Worm (Caenorhabditis elegans) whole organism, L3 larva: ENCODE results near the gene lex-1.

ENCODE experiments used
- R02D3.7 ChIP-seq: fragments of 150-350 bp; optimal IDR thresholded peaks from 2 replicates; lab custom pipeline; 2014; ENCODE audit warnings: missing biosample characterization, missing genetic modification characterization
- ama-1 ChIP-seq: fragments of 150-350 bp; optimal IDR thresholded peaks from 2 replicates; lab custom pipeline; 2018
- elt-2 ChIP-seq: sonication (generic microtip); optimal IDR thresholded peaks from 2 replicates; lab custom pipeline; 2016; ENCODE audit warnings: missing genetic modification reagents, mild to moderate bottlenecking, missing genetic modification characterization, missing compliant biosample characterization
- fkh-10 ChIP-seq: sonication (generic microtip); optimal IDR thresholded peaks from 2 replicates; lab custom pipeline; 2017; ENCODE audit warnings: missing biosample characterization, missing genetic modification reagents, missing genetic modification characterization
- nhr-67 ChIP-seq: fragments of 150-350 bp; optimal IDR thresholded peaks from 2 replicates; lab custom pipeline; 2014; ENCODE audit warnings: missing biosample characterization, missing genetic modification characterization
- tbx-2 ChIP-seq: sonication (generic microtip); optimal IDR thresholded peaks from 2 replicates; lab custom pipeline; 2016; ENCODE audit warnings: mild to moderate bottlenecking, missing genetic modification characterization, missing compliant biosample characterization
- unc-39 ChIP-seq: sonication (generic microtip); optimal IDR thresholded peaks from 4 replicates; lab custom pipeline; 2017; ENCODE audit warnings: missing biosample characterization, missing genetic modification characterization
- unc-62 ChIP-seq: fragments of 150-350 bp; sonication (generic microtip); optimal IDR thresholded peaks from 4 replicates; lab custom pipeline; 2014; ENCODE audit warnings: missing biosample characterization, missing genetic modification reagents, missing genetic modification characterization
- ztf-11 ChIP-seq: fragments of 150-350 bp; optimal IDR thresholded peaks from 2 replicates; lab custom pipeline; 2014; ENCODE audit warnings: missing biosample characterization, missing genetic modification characterization

DNA sequence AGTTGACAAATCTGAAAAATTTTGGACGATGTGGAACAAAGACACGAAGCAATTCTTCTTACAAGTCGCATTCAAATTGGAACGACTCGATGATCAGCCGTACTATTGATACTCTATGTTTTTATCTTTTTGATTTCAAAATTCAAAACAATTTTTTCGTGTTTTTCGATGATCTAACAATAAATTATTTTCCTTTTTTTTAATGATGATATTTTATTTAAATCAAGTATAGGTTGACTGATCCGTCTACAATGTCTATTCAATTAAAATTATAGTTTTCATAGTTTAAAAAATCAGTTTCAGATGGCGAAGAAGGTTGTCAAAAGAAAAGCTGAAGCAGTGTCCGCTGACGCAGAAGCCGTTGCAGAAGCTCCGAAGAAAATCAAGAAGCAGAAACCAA lies 5.8 kb downstream of the lex-1 start, which contains the start of gene rbm-34:
- no peak for TF ChIP-seq fkh-10
- TF ChIP-seq ama-1 (lab: Kevin White, UChicago): no peak
- TF ChIP-seq unc-39 (tag; lab: Kevin White, UChicago): no peak
- no peak for TF ChIP-seq ztf-11 (tag; lab: Kevin White, UChicago)
- no peak for TF ChIP-seq R02D3.7
- no peak for TF ChIP-seq elt-2 (tag; lab: Kevin White, UChicago)
- TF ChIP-seq tbx-2 (tag; lab: Kevin White, UChicago): no peak
- no peak for TF ChIP-seq unc-62 (GFP tag; lab: Kevin White, UChicago)
- TF ChIP-seq nhr-67 (tag; lab: Kevin White, UChicago): no peak
